Worm (Caenorhabditis elegans): ENCODE data around the gene Y38H6C.16.

DNA sequence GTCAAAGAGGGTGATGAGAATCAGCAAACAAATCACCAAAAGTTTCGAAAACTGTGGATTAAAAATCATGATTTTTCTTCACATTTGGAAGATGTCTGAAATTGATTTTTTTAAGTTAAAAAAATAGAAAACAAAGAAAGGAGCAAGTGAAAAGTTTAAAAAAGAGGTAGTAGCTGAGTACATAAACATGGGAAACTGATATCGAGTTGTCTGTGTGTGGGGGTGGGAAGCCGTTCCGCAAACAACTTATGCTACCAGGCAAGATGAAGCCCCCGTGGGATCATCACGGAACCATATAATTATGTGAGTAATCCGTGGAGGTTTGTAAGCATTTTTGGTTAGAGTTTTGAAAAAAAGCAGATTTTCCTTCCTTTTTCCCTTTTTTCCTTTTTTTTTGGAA lies 11.9 kb upstream of the Y38H6C.16 start, which contains the start of gene Y38H6C.20:
- no peak for TF ChIP-seq ZK546.5 (tag; optimal IDR thresholded peaks at IDR 0.05)
- TF ChIP-seq zag-1 (tag; optimal IDR thresholded peaks at IDR 0.05) = no peak
- TF ChIP-seq unc-62 (GFP tag; optimal IDR thresholded peaks at IDR 0.05) = no peak
- TF ChIP-seq ztf-4 (tag; optimal IDR thresholded peaks at IDR 0.05) = no peak

All from whole organism, L2 larva.